Worm (Caenorhabditis elegans) whole organism, L3 larva: ENCODE measurements around the gene pgph-3.

Source experiments
- ZK546.5 ChIP-seq: sonication (generic microtip); optimal IDR thresholded peaks from 2 replicates; lab custom pipeline; 2017; ENCODE audit warnings: missing biosample characterization, missing genetic modification characterization
- aly-2 ChIP-seq: fragments of 150-350 bp; optimal IDR thresholded peaks from 2 replicates; lab custom pipeline; 2014; ENCODE audit warnings: missing biosample characterization, missing genetic modification characterization
- ama-1 ChIP-seq: fragments of 150-350 bp; optimal IDR thresholded peaks from 2 replicates; lab custom pipeline; 2018
- ceh-16 ChIP-seq: sonication (generic microtip); optimal IDR thresholded peaks from 2 replicates; lab custom pipeline; 2017; ENCODE audit warnings: missing biosample characterization, missing genetic modification characterization
- ceh-28 ChIP-seq: fragments of 150-350 bp; optimal IDR thresholded peaks from 2 replicates; lab custom pipeline; 2014; ENCODE audit warnings: missing biosample characterization, missing genetic modification reagents, missing genetic modification characterization
- ceh-82 ChIP-seq: fragments of 150-350 bp; optimal IDR thresholded peaks from 2 replicates; lab custom pipeline; 2014; ENCODE audit warnings: missing biosample characterization, missing genetic modification characterization
- ceh-9 ChIP-seq: sonication (generic microtip); optimal IDR thresholded peaks from 2 replicates; lab custom pipeline; 2018; ENCODE audit warnings: missing biosample characterization, missing genetic modification characterization
- egl-27 ChIP-seq: sonication (generic microtip); optimal IDR thresholded peaks from 4 replicates; lab custom pipeline; 2017; ENCODE audit warnings: missing biosample characterization, missing genetic modification reagents, missing genetic modification characterization
- egl-5 ChIP-seq: fragments of 150-350 bp; optimal IDR thresholded peaks from 2 replicates; lab custom pipeline; 2017; ENCODE audit warnings: missing biosample characterization, missing genetic modification reagents, missing genetic modification characterization, inconsistent platforms
- elt-1 ChIP-seq: fragments of 150-350 bp; optimal IDR thresholded peaks from 2 replicates; lab custom pipeline; 2014; ENCODE audit warnings: missing biosample characterization, missing genetic modification characterization
- elt-2 ChIP-seq: sonication (generic microtip); optimal IDR thresholded peaks from 2 replicates; lab custom pipeline; 2016; ENCODE audit warnings: missing genetic modification reagents, mild to moderate bottlenecking, missing genetic modification characterization, missing compliant biosample characterization
- elt-3 ChIP-seq, 3 experiments: fragments of 150-350 bp in 1 of 3; sonication (generic microtip) in 2 of 3; optimal IDR thresholded peaks; 2 replicates in 2 of 3; 4 replicates in 1 of 3; lab custom pipeline; 2014 to 2017; ENCODE audit warnings: missing biosample characterization in 3 of 3, missing genetic modification characterization in 3 of 3
- eor-1 ChIP-seq, 2 experiments: fragments of 150-350 bp; optimal IDR thresholded peaks; 2 replicates each; lab custom pipeline; 2014 to 2018; ENCODE audit warnings: missing biosample characterization in 2 of 2, missing genetic modification characterization in 2 of 2
- fkh-10 ChIP-seq: sonication (generic microtip); optimal IDR thresholded peaks from 2 replicates; lab custom pipeline; 2017; ENCODE audit warnings: missing biosample characterization, missing genetic modification reagents, missing genetic modification characterization
- fos-1 ChIP-seq: fragments of 150-350 bp; optimal IDR thresholded peaks from 2 replicates; lab custom pipeline; 2014; ENCODE audit warnings: missing biosample characterization, missing genetic modification characterization
- hmg-11 ChIP-seq: sonication (generic microtip); optimal IDR thresholded peaks from 2 replicates; lab custom pipeline; 2016; ENCODE audit warnings: missing genetic modification characterization, missing compliant biosample characterization
- jun-1 ChIP-seq: fragments of 150-350 bp; optimal IDR thresholded peaks from 2 replicates; lab custom pipeline; 2014; ENCODE audit warnings: missing biosample characterization, missing genetic modification reagents, missing genetic modification characterization
- lin-15B ChIP-seq: fragments of 150-350 bp; optimal IDR thresholded peaks from 2 replicates; lab custom pipeline; 2014; ENCODE audit warnings: missing biosample characterization, missing genetic modification characterization
- lin-39 ChIP-seq: fragments of 150-350 bp; optimal IDR thresholded peaks from 2 replicates; lab custom pipeline; 2018; ENCODE audit warnings: missing biosample characterization, missing genetic modification reagents, missing genetic modification characterization
- mdl-1 ChIP-seq: fragments of 150-350 bp; optimal IDR thresholded peaks from 2 replicates; lab custom pipeline; 2014; ENCODE audit warnings: missing biosample characterization, missing genetic modification characterization
- mml-1 ChIP-seq: fragments of 150-350 bp; sonication (generic microtip); optimal IDR thresholded peaks from 3 replicates; lab custom pipeline; 2014; ENCODE audit warnings: missing biosample characterization, missing genetic modification characterization
- nfya-1 ChIP-seq: sonication (generic microtip); optimal IDR thresholded peaks from 2 replicates; lab custom pipeline; 2017; ENCODE audit warnings: missing genetic modification characterization, mild to moderate bottlenecking, missing compliant biosample characterization, antibody characterized with exemption, moderate library complexity; ENCODE audit not compliant: insufficient read depth
- nhr-11 ChIP-seq: fragments of 150-350 bp; optimal IDR thresholded peaks from 2 replicates; lab custom pipeline; 2014; ENCODE audit warnings: missing biosample characterization, missing genetic modification characterization
- nhr-12 ChIP-seq: fragments of 150-350 bp; optimal IDR thresholded peaks from 2 replicates; lab custom pipeline; 2014; ENCODE audit warnings: missing biosample characterization, missing genetic modification characterization
- nhr-23 ChIP-seq: fragments of 150-350 bp; optimal IDR thresholded peaks from 2 replicates; lab custom pipeline; 2014; ENCODE audit warnings: missing biosample characterization, missing genetic modification reagents, missing genetic modification characterization
- nhr-237 ChIP-seq: fragments of 150-350 bp; optimal IDR thresholded peaks from 2 replicates; lab custom pipeline; 2014; ENCODE audit warnings: missing biosample characterization, missing genetic modification characterization
- nhr-25 ChIP-seq: sonication (generic microtip); optimal IDR thresholded peaks from 2 replicates; lab custom pipeline; 2017; ENCODE audit warnings: missing biosample characterization, missing genetic modification characterization
- nhr-43 ChIP-seq: sonication (generic microtip); optimal IDR thresholded peaks from 2 replicates; lab custom pipeline; 2016; ENCODE audit warnings: mild to moderate bottlenecking, missing genetic modification characterization, missing compliant biosample characterization; ENCODE audit not compliant: poor library complexity, severe bottlenecking
- nhr-67 ChIP-seq: fragments of 150-350 bp; optimal IDR thresholded peaks from 2 replicates; lab custom pipeline; 2014; ENCODE audit warnings: missing biosample characterization, missing genetic modification characterization
- nhr-76 ChIP-seq: fragments of 150-350 bp; sonication (generic microtip); optimal IDR thresholded peaks from 5 replicates; lab custom pipeline; 2014; ENCODE audit warnings: missing biosample characterization, missing genetic modification characterization
- pha-4 ChIP-seq: fragments of 150-350 bp; optimal IDR thresholded peaks from 2 replicates; lab custom pipeline; 2014; ENCODE audit warnings: missing biosample characterization, missing genetic modification reagents, missing genetic modification characterization
- pqm-1 ChIP-seq: fragments of 150-350 bp; optimal IDR thresholded peaks from 2 replicates; lab custom pipeline; 2017; ENCODE audit warnings: missing biosample characterization, missing genetic modification characterization, inconsistent platforms
- snpc-4 ChIP-seq: fragments of 150-350 bp; optimal IDR thresholded peaks from 2 replicates; lab custom pipeline; 2014; ENCODE audit warnings: missing biosample characterization, missing genetic modification characterization
- tbx-2 ChIP-seq: sonication (generic microtip); optimal IDR thresholded peaks from 2 replicates; lab custom pipeline; 2016; ENCODE audit warnings: mild to moderate bottlenecking, missing genetic modification characterization, missing compliant biosample characterization
- unc-62 ChIP-seq: fragments of 150-350 bp; sonication (generic microtip); optimal IDR thresholded peaks from 4 replicates; lab custom pipeline; 2014; ENCODE audit warnings: missing biosample characterization, missing genetic modification reagents, missing genetic modification characterization
- zag-1 ChIP-seq: fragments of 150-350 bp; optimal IDR thresholded peaks from 2 replicates; lab custom pipeline; 2014; ENCODE audit warnings: missing biosample characterization, missing genetic modification characterization
- ztf-11 ChIP-seq: fragments of 150-350 bp; optimal IDR thresholded peaks from 2 replicates; lab custom pipeline; 2014; ENCODE audit warnings: missing biosample characterization, missing genetic modification characterization

pgph-3 gene

DNA sequence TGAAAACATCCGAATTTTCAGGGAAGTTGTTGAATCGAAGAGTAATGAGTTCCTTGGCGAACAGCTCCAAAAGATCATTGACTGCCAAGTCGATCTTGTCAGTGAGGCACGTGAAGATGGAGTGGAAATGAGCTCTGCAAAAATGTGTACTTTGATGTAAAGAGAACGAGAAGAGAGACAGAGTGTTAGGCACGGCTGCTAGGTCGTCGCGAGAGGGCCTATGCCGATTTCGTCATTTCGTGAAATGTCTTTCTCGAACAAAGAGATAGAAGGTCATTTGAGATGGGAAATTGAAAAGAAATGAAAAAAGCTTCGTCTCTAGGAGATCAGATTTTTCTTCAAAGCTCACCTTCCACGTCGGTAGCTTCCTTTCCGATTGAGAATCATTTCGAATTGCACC lies 16.3 kb upstream of the pgph-3 start:
- TF ChIP-seq nhr-11 (tag; lab: Kevin White, UChicago), result no peak
- no peak for TF ChIP-seq ceh-9 (tag; lab: Kevin White, UChicago)
- TF ChIP-seq lin-39 (tag; lab: Kevin White, UChicago), result no peak
- no peak for TF ChIP-seq eor-1 (tag; optimal IDR thresholded peaks at IDR 0.05; lab: Kevin White, UChicago)
- no peak for TF ChIP-seq nhr-67
- no peak for TF ChIP-seq nhr-76

ce11 chrV:5776941-5777340 lies 13.3 kb upstream of the pgph-3 start, which contains the start of gene F44E7.4:
Gene F44E7.4 (minus strand): TSS chrV:5776953.
- TF ChIP-seq nhr-25 (tag; lab: Kevin White, UChicago) (peak; percentile 16), snpc-4 (tag; lab: Kevin White, UChicago) (peak; percentile 20), nfya-1 (peak; percentile 58), nhr-23 (peak; percentile 41), elt-2 (tag; lab: Kevin White, UChicago) (peak; percentile 21), lin-39 (tag; lab: Kevin White, UChicago) (peak; percentile 47), ceh-28 (tag; lab: Kevin White, UChicago) (peak; percentile 26), pha-4 (peak; percentile 58), lin-15B (peak; percentile 76)

ce11 chrV:5774137-5774536 lies 10.5 kb upstream of the pgph-3 start:
- no peak for TF ChIP-seq nfya-1
- no peak for TF ChIP-seq ztf-11
- TF ChIP-seq nhr-237 (tag; lab: Kevin White, UChicago), result no peak
- TF ChIP-seq elt-1 (tag; lab: Kevin White, UChicago), result no peak
- no peak for TF ChIP-seq ZK546.5
- TF ChIP-seq, all 47 proteins: peak for 0

- TF ChIP-seq ztf-11 (no peak), nhr-12 (no peak), snpc-4 (tag; lab: Kevin White, UChicago) (no peak), nhr-25 (tag; lab: Kevin White, UChicago) (no peak), nhr-23 (no peak), elt-3 (tag; optimal IDR thresholded peaks at IDR 0.05; lab: Kevin White, UChicago) (no peak), ZK546.5 (no peak), hmg-11 (tag; lab: Kevin White, UChicago) (no peak), ceh-28 (tag; lab: Kevin White, UChicago) (no peak), mdl-1 (no peak), ama-1 (lab: Kevin White, UChicago) (no peak), nhr-237 (tag; lab: Kevin White, UChicago) (no peak), ceh-82 (tag; lab: Kevin White, UChicago) (no peak), fkh-10 (no peak), nfya-1 (no peak), ceh-9 (tag; lab: Kevin White, UChicago) (no peak), eor-1 (tag; optimal IDR thresholded peaks at IDR 0.05; lab: Kevin White, UChicago) (no peak), lin-15B (no peak)
Measured at ce11 chrV:5772503-5772902, 8.9 kb upstream of the pgph-3 start.

- TF ChIP-seq ama-1 (lab: Kevin White, UChicago) (peak; percentile 26), fkh-10 (no peak), fos-1 (tag; lab: Kevin White, UChicago) (no peak), nhr-23 (peak; percentile 27)
Measured at ce11 chrV:5771627-5772026, 8.0 kb upstream of the pgph-3 start, which contains the start of gene F44E7.3. Gene F44E7.3 (plus strand): TSS chrV:5771945.

- TF ChIP-seq nhr-67 (no peak), nhr-23 (peak; percentile 14)
- TF ChIP-seq, all 47 proteins: peak for 1
Measured at ce11 chrV:5769999-5770398, 6.4 kb upstream of the pgph-3 start.

DNA sequence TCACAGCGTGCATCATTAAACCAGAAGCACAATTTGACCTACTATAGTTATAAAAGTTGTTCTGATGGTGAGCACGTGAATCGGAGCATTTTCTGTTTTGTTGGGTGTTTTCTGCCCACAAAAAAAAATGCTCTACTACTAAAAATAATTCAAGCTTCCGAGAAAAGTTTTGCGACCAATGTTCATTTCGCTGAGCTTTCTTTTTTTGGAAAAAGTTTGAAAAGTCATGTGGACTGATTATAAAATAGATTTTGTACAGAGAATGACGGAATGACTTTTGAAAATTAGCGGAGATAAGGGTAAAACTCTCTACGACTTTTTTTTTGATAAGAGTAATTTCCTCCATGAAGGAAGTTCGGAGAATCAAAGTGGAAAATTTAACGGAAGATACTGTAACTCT lies 5.9 kb upstream of the pgph-3 start:
- TF ChIP-seq ceh-16 (tag; lab: Kevin White, UChicago) (no peak), elt-2 (tag; lab: Kevin White, UChicago) (peak; percentile 81), pqm-1 (tag; lab: Kevin White, UChicago) (peak; percentile 69)

ce11 chrV:5768292-5768695 lies 4.6 kb upstream of the pgph-3 start:
- TF ChIP-seq nhr-237 (tag; lab: Kevin White, UChicago), result no peak
- TF ChIP-seq nhr-43 (tag; lab: Kevin White, UChicago), result peak; percentile 88
- peak; percentile 32 for TF ChIP-seq tbx-2 (tag; lab: Kevin White, UChicago)
- no peak for TF ChIP-seq fkh-10
- peak; percentile 95 for TF ChIP-seq nhr-23
- TF ChIP-seq hmg-11 (tag; lab: Kevin White, UChicago), result no peak
- peak; percentile 42 for TF ChIP-seq lin-39 (tag; lab: Kevin White, UChicago)
- TF ChIP-seq nhr-25 (tag; lab: Kevin White, UChicago), result peak; percentile 62
- peak; percentile 63 for TF ChIP-seq mml-1 (tag; lab: Kevin White, UChicago)
- peak; percentile 72 for TF ChIP-seq pqm-1 (tag; lab: Kevin White, UChicago)
- peak; percentile 54 for TF ChIP-seq ceh-28 (tag; lab: Kevin White, UChicago)
- TF ChIP-seq mdl-1, result peak; percentile 7
- TF ChIP-seq egl-5 (tag; lab: Kevin White, UChicago), result peak; percentile 24
- peak; percentile 87 for TF ChIP-seq elt-2 (tag; lab: Kevin White, UChicago)
- peak; percentile 20 for TF ChIP-seq elt-1 (tag; lab: Kevin White, UChicago)
- TF ChIP-seq jun-1 (tag; lab: Kevin White, UChicago), result peak; percentile 56
- TF ChIP-seq egl-27 (tag; lab: Kevin White, UChicago), result peak; percentile 45
- no peak for TF ChIP-seq aly-2 (tag; lab: Kevin White, UChicago)
- no peak for TF ChIP-seq zag-1
- peak; percentile 45 for TF ChIP-seq unc-62 (GFP tag; lab: Kevin White, UChicago)
- TF ChIP-seq nfya-1, result peak; percentile 42
